Worm (Caenorhabditis elegans): ENCODE measurements around the gene amt-1.

Gene amt-1

ce11 chrX:4619582-4619981 is 48.3 kb downstream of the amt-1 start, which contains the start of gene pqn-65:
pqn-65 (minus strand) TSS chrX:4619635.
- TF ChIP-seq mab-9 (GFP tag; IDR thresholded peaks at IDR 0.05), result no peak
- peak; percentile 12 to 58 for TF ChIP-seq lsy-2 (tag; optimal IDR thresholded peaks at IDR 0.05)
- TF ChIP-seq lin-35 (GFP tag; optimal IDR thresholded peaks at IDR 0.05), result peak; percentile 37 to 76
- TF ChIP-seq zip-4 (GFP tag; optimal IDR thresholded peaks at IDR 0.05), result peak; percentile 28
- peak; percentile 19 to 44 for TF ChIP-seq efl-1 (optimal IDR thresholded peaks at IDR 0.05)
- peak; percentile 5 to 24 for TF ChIP-seq efl-1 (GFP tag; optimal IDR thresholded peaks at IDR 0.05 in 1 of 2)
- TF ChIP-seq dpl-1 (GFP tag; optimal IDR thresholded peaks at IDR 0.05), result peak; percentile 48 to 67 (median 63)
- peak in 1 of 2 experiments; percentile 10 for TF ChIP-seq mdl-1 (tag; optimal IDR thresholded peaks at IDR 0.05)
- peak; percentile 16 for TF ChIP-seq C16A3.4 (tag; optimal IDR thresholded peaks at IDR 0.05)
- TF ChIP-seq skn-1 (tag; optimal IDR thresholded peaks at IDR 0.05), result peak; percentile 61
- peak; percentile 33 for TF ChIP-seq blmp-1 (tag; optimal IDR thresholded peaks at IDR 0.05)
- TF ChIP-seq nhr-47 (tag; optimal IDR thresholded peaks at IDR 0.05), result no peak
- TF ChIP-seq vab-15 (tag; optimal IDR thresholded peaks at IDR 0.05), result no peak

- TF ChIP-seq elt-2 (tag; optimal IDR thresholded peaks at IDR 0.05) (no peak), ces-1 (GFP tag; optimal IDR thresholded peaks at IDR 0.05) (no peak), ets-5 (GFP tag; IDR thresholded peaks at IDR 0.05) (no peak), ama-1 (optimal IDR thresholded peaks at IDR 0.05) (no peak), unc-130 (tag; optimal IDR thresholded peaks at IDR 0.05) (no peak), egl-27 (tag; optimal IDR thresholded peaks at IDR 0.05) (no peak), nhr-90 (tag; optimal IDR thresholded peaks at IDR 0.05; ENCODE audit: poor library complexity) (no peak), ztf-11 (tag; optimal IDR thresholded peaks at IDR 0.05) (no peak), nhr-47 (tag; optimal IDR thresholded peaks at IDR 0.05) (no peak), pag-3 (tag; optimal IDR thresholded peaks at IDR 0.05; ENCODE audit: borderline replicate concordance, insufficient read depth) (no peak), ceh-8 (GFP tag; optimal IDR thresholded peaks at IDR 0.05) (no peak), snpc-4 (tag; optimal IDR thresholded peaks at IDR 0.05) (no peak), egl-13 (tag; optimal IDR thresholded peaks at IDR 0.05) (peak; percentile 21), unc-86 (tag; optimal IDR thresholded peaks at IDR 0.05) (peak; percentile 28), efl-1 (optimal IDR thresholded peaks at IDR 0.05) (no peak), efl-1 (GFP tag; optimal IDR thresholded peaks at IDR 0.05 in 1 of 2) (no peak), skn-1 (tag; optimal IDR thresholded peaks at IDR 0.05) (no peak), vab-15 (tag; optimal IDR thresholded peaks at IDR 0.05) (no peak), fkh-10 (GFP tag; optimal IDR thresholded peaks at IDR 0.05) (peak; percentile 30), zag-1 (tag; optimal IDR thresholded peaks at IDR 0.05) (no peak), alr-1 (tag; optimal IDR thresholded peaks at IDR 0.05; ENCODE audit: borderline replicate concordance) (no peak), nhr-71 (tag; optimal IDR thresholded peaks at IDR 0.05) (no peak), sox-4 (tag; optimal IDR thresholded peaks at IDR 0.05) (no peak), lin-13 (GFP tag; optimal IDR thresholded peaks at IDR 0.05) (no peak), swsn-7 (tag; optimal IDR thresholded peaks at IDR 0.05) (no peak), unc-62 (GFP tag; optimal IDR thresholded peaks at IDR 0.05) (no peak), fos-1 (tag; optimal IDR thresholded peaks at IDR 0.05) (no peak), C16A3.4 (tag; optimal IDR thresholded peaks at IDR 0.05) (no peak), nhr-237 (tag; optimal IDR thresholded peaks at IDR 0.05) (no peak), nhr-76 (tag; optimal IDR thresholded peaks at IDR 0.05) (no peak), C04F5.9 (tag; optimal IDR thresholded peaks at IDR 0.05) (no peak), rnt-1 (tag; optimal IDR thresholded peaks at IDR 0.05) (no peak), ceh-82 (tag; optimal IDR thresholded peaks at IDR 0.05) (peak in 1 of 3 experiments; percentile 13), isw-1 (GFP tag; IDR thresholded peaks at IDR 0.05) (no peak), nhr-28 (tag; optimal IDR thresholded peaks at IDR 0.05) (no peak), lin-15B (tag; optimal IDR thresholded peaks at IDR 0.05) (no peak), dsc-1 (tag; optimal IDR thresholded peaks at IDR 0.05) (peak; percentile 38), ceh-63 (GFP tag; optimal IDR thresholded peaks at IDR 0.05) (peak; percentile 21), lin-39 (tag; optimal IDR thresholded peaks at IDR 0.05) (no peak), fkh-8 (tag; optimal IDR thresholded peaks at IDR 0.05) (peak; percentile 19), aly-2 (tag; optimal IDR thresholded peaks at IDR 0.05) (no peak), lin-14 (GFP tag; optimal IDR thresholded peaks at IDR 0.05) (peak; percentile 71), ztf-4 (tag; optimal IDR thresholded peaks at IDR 0.05) (no peak), irx-1 (tag; optimal IDR thresholded peaks at IDR 0.05) (no peak)
Observed at ce11 chrX:4620019-4620418, 48.8 kb downstream of the amt-1 start.

Data from whole organism, L1 larva.